Fruit fly (Drosophila melanogaster) whole organism, embryonic: ENCODE data around the gene Dup99B.

ENCODE experiments used
- ATbp ChIP-seq: fragments of 200-800 bp; sonication (Bioruptor generic); optimal IDR thresholded peaks from 2 replicates; lab custom pipeline; 2017; ENCODE audit warnings: missing biosample characterization, mild to moderate bottlenecking, missing genetic modification characterization, missing genetic modification reagents
- Bgb ChIP-seq: fragments of 200-800 bp; sonication (Bioruptor generic); IDR thresholded peaks from 2 replicates; pipeline ENCODE4 v1.3.6; 2022; ENCODE audit warnings: missing biosample characterization, missing genetic modification characterization; ENCODE audit not compliant: partially characterized antibody
- CG10274 ChIP-seq: fragments of 200-800 bp; sonication (Bioruptor generic); optimal IDR thresholded peaks from 3 replicates; lab custom pipeline; 2017; ENCODE audit warnings: missing biosample characterization, mild to moderate bottlenecking, missing genetic modification characterization
- CG10565 ChIP-seq: fragments of 200-800 bp; sonication (Bioruptor generic); optimal IDR thresholded peaks from 3 replicates; lab custom pipeline; 2016; ENCODE audit warnings: missing biosample characterization, mild to moderate bottlenecking, missing genetic modification characterization
- CG10654 ChIP-seq: fragments of 200-800 bp; sonication (Bioruptor generic); optimal IDR thresholded peaks from 2 replicates; lab custom pipeline; 2016; ENCODE audit warnings: missing biosample characterization, missing genetic modification characterization
- CG10979 ChIP-seq: fragments of 200-800 bp; sonication (Bioruptor generic); optimal IDR thresholded peaks from 2 replicates; lab custom pipeline; 2018; ENCODE audit warnings: missing biosample characterization, mild to moderate bottlenecking, missing genetic modification characterization, moderate library complexity
- CG11085 ChIP-seq: fragments of 200-800 bp; sonication (Bioruptor generic); IDR thresholded peaks from 2 replicates; pipeline ENCODE4 v1.3.6; 2022; ENCODE audit warnings: missing biosample characterization, missing genetic modification characterization
- CG12104 ChIP-seq: fragments of 200-800 bp; sonication (Bioruptor generic); optimal IDR thresholded peaks from 3 replicates; lab custom pipeline; 2016; ENCODE audit warnings: missing biosample characterization, missing genetic modification characterization
- CG13123 ChIP-seq: fragments of 200-800 bp; sonication (Bioruptor generic); optimal IDR thresholded peaks from 2 replicates; lab custom pipeline; 2016; ENCODE audit warnings: missing biosample characterization, missing genetic modification characterization
- CG13424 ChIP-seq: fragments of 200-800 bp; sonication (Bioruptor generic); optimal IDR thresholded peaks from 2 replicates; lab custom pipeline; 2019; ENCODE audit warnings: missing biosample characterization, mild to moderate bottlenecking, missing genetic modification characterization, moderate library complexity
- CG1603 ChIP-seq: fragments of 200-800 bp; sonication (Bioruptor generic); optimal IDR thresholded peaks from 2 replicates; lab custom pipeline; 2019; ENCODE audit warnings: missing biosample characterization, mild to moderate bottlenecking, missing genetic modification characterization, moderate library complexity
- CG16813 ChIP-seq: fragments of 200-800 bp; sonication (Bioruptor generic); IDR thresholded peaks from 3 replicates; pipeline ENCODE4 v1.3.6; 2022; ENCODE audit warnings: missing biosample characterization, missing genetic modification characterization; ENCODE audit not compliant: partially characterized antibody
- CG18011 ChIP-seq: fragments of 200-800 bp; sonication (Bioruptor generic); optimal IDR thresholded peaks from 2 replicates; lab custom pipeline; 2017; ENCODE audit warnings: missing biosample characterization, missing genetic modification characterization, mild to moderate bottlenecking, moderate library complexity, missing genotype
- CG1832 ChIP-seq: fragments of 200-800 bp; sonication (Bioruptor generic); optimal IDR thresholded peaks from 2 replicates; lab custom pipeline; 2017; ENCODE audit warnings: missing biosample characterization, mild to moderate bottlenecking, missing genetic modification characterization, inconsistent platforms
- CG18599 ChIP-seq: fragments of 200-800 bp; sonication (Bioruptor generic); optimal IDR thresholded peaks from 3 replicates; lab custom pipeline; 2017; ENCODE audit warnings: missing biosample characterization, missing genetic modification characterization, mild to moderate bottlenecking, moderate library complexity, missing genetic modification reagents
- CG18619 ChIP-seq: fragments of 200-800 bp; sonication (Bioruptor generic); optimal IDR thresholded peaks from 3 replicates; lab custom pipeline; 2017; ENCODE audit warnings: missing biosample characterization, mild to moderate bottlenecking, missing genetic modification characterization
- CG18764 ChIP-seq: fragments of 200-800 bp; sonication (Bioruptor generic); optimal IDR thresholded peaks from 3 replicates; lab custom pipeline; 2016; ENCODE audit warnings: missing biosample characterization, missing genetic modification characterization
- CG2116 ChIP-seq: fragments of 200-800 bp; sonication (Bioruptor generic); optimal IDR thresholded peaks from 3 replicates; lab custom pipeline; 2018; ENCODE audit warnings: missing biosample characterization, mild to moderate bottlenecking, missing genetic modification characterization
- CG2120 ChIP-seq: fragments of 200-800 bp; sonication (Bioruptor generic); optimal IDR thresholded peaks from 3 replicates; lab custom pipeline; 2016; ENCODE audit warnings: missing biosample characterization, missing genetic modification characterization
- CG2889 ChIP-seq: fragments of 200-800 bp; sonication (Bioruptor generic); IDR thresholded peaks from 3 replicates; pipeline ENCODE4 v1.3.6; 2022; ENCODE audit warnings: missing biosample characterization, missing genetic modification characterization
- CG3163 ChIP-seq: fragments of 200-800 bp; sonication (Bioruptor generic); optimal IDR thresholded peaks from 3 replicates; lab custom pipeline; 2016; ENCODE audit warnings: missing biosample characterization, missing genetic modification characterization
- CG7745 ChIP-seq: fragments of 200-800 bp; sonication (Bioruptor generic); optimal IDR thresholded peaks from 2 replicates; lab custom pipeline; 2018; ENCODE audit warnings: missing biosample characterization, mild to moderate bottlenecking, missing genetic modification characterization, moderate library complexity
- E2f2 ChIP-seq: fragments of 200-800 bp; sonication (Bioruptor generic); IDR thresholded peaks from 2 replicates; pipeline ENCODE4 v1.3.6; 2022; ENCODE audit warnings: missing biosample characterization, missing genetic modification characterization
- Ets97D ChIP-seq: fragments of 200-800 bp; sonication (Bioruptor generic); optimal IDR thresholded peaks from 3 replicates; lab custom pipeline; 2016; ENCODE audit warnings: missing biosample characterization, missing genetic modification characterization
- Fer2 ChIP-seq: fragments of 200-800 bp; sonication (Bioruptor generic); optimal IDR thresholded peaks from 2 replicates; lab custom pipeline; 2018; ENCODE audit warnings: missing biosample characterization, mild to moderate bottlenecking, missing genetic modification characterization, moderate library complexity
- HLH54F ChIP-seq: fragments of 200-800 bp; sonication (Bioruptor generic); optimal IDR thresholded peaks from 3 replicates; lab custom pipeline; 2016; ENCODE audit warnings: missing biosample characterization, missing genetic modification characterization
- Hey ChIP-seq: fragments of 200-800 bp; sonication (Bioruptor generic); optimal IDR thresholded peaks from 3 replicates; lab custom pipeline; 2018; ENCODE audit warnings: missing biosample characterization, mild to moderate bottlenecking, missing genetic modification characterization
- Hr39 ChIP-seq: fragments of >200 bp; optimal IDR thresholded peaks from 2 replicates; lab custom pipeline; 2017
- MESR4 ChIP-seq: fragments of 200-800 bp; sonication (Bioruptor generic); optimal IDR thresholded peaks from 2 replicates; lab custom pipeline; 2018; ENCODE audit warnings: missing biosample characterization, mild to moderate bottlenecking, missing genetic modification characterization, moderate library complexity
- Ptx1 ChIP-seq: fragments of 200-800 bp; sonication (Bioruptor generic); IDR thresholded peaks from 2 replicates; pipeline ENCODE4 v1.3.6; 2022; ENCODE audit warnings: missing biosample characterization, missing genetic modification characterization
- TFAM ChIP-seq: fragments of 200-800 bp; sonication (Bioruptor generic); optimal IDR thresholded peaks from 2 replicates; lab custom pipeline; 2017; ENCODE audit warnings: missing biosample characterization, missing genetic modification characterization, inconsistent platforms
- bab2 ChIP-seq: fragments of 200-800 bp; sonication (Bioruptor generic); optimal IDR thresholded peaks from 2 replicates; lab custom pipeline; 2016; ENCODE audit warnings: missing biosample characterization, missing genetic modification characterization
- chm ChIP-seq: fragments of 200-800 bp; sonication (Bioruptor generic); IDR thresholded peaks from 2 replicates; pipeline ENCODE4 v1.3.6; 2022; ENCODE audit warnings: missing biosample characterization, missing genetic modification characterization
- croc ChIP-seq: fragments of 200-800 bp; sonication (Bioruptor generic); conservative IDR thresholded peaks from 3 replicates; pipeline ENCODE4 v1.3.6; 2022; ENCODE audit warnings: missing biosample characterization, missing genetic modification characterization
- crol ChIP-seq: fragments of 200-800 bp; sonication (Bioruptor generic); IDR thresholded peaks from 2 replicates; pipeline ENCODE4 v1.3.6; 2022; ENCODE audit warnings: missing biosample characterization, missing genetic modification characterization
- danr ChIP-seq: fragments of 200-800 bp; sonication (Bioruptor generic); IDR thresholded peaks from 2 replicates; pipeline ENCODE4 v1.3.6; 2022; ENCODE audit warnings: missing biosample characterization, missing genetic modification characterization
- fru ChIP-seq: fragments of >200 bp; optimal IDR thresholded peaks from 2 replicates; lab custom pipeline; 2017
- h ChIP-seq: fragments of >200 bp; optimal IDR thresholded peaks from 2 replicates; lab custom pipeline; 2017
- insv ChIP-seq, 2 experiments: fragments of 200-800 bp; sonication (Bioruptor generic); optimal IDR thresholded peaks; 3 replicates each; lab custom pipeline; 2016 to 2018; ENCODE audit warnings: missing biosample characterization in 2 of 2, missing genetic modification characterization in 2 of 2
- lab ChIP-seq: fragments of 200-800 bp; sonication (Bioruptor generic); optimal IDR thresholded peaks from 3 replicates; lab custom pipeline; 2017; ENCODE audit warnings: missing biosample characterization, missing genetic modification characterization, mild to moderate bottlenecking, moderate library complexity, missing genetic modification reagents
- lilli ChIP-seq: fragments of 200-800 bp; sonication (Bioruptor generic); optimal IDR thresholded peaks from 3 replicates; lab custom pipeline; 2016; ENCODE audit warnings: missing biosample characterization, missing genetic modification characterization
- nau ChIP-seq: fragments of 200-800 bp; sonication (Bioruptor generic); optimal IDR thresholded peaks from 3 replicates; lab custom pipeline; 2017; ENCODE audit warnings: missing biosample characterization, mild to moderate bottlenecking, missing genetic modification characterization, missing genetic modification reagents
- pb ChIP-seq: fragments of 200-800 bp; sonication (Bioruptor generic); optimal IDR thresholded peaks from 3 replicates; lab custom pipeline; 2016; ENCODE audit warnings: missing biosample characterization, missing genetic modification characterization
- repo ChIP-seq: fragments of 200-800 bp; sonication (Bioruptor generic); optimal IDR thresholded peaks from 2 replicates; lab custom pipeline; 2016; ENCODE audit warnings: missing biosample characterization, missing genetic modification characterization
- scrt ChIP-seq: fragments of 200-800 bp; sonication (Bioruptor generic); optimal IDR thresholded peaks from 2 replicates; lab custom pipeline; 2018; ENCODE audit warnings: missing biosample characterization, mild to moderate bottlenecking, missing genetic modification characterization, moderate library complexity
- sens ChIP-seq: fragments of 200-800 bp; sonication (Bioruptor generic); peaks from one replicate; lab custom pipeline; 2016; ENCODE audit warnings: missing biosample characterization, missing genetic modification characterization
- sisA ChIP-seq: fragments of 200-800 bp; sonication (Bioruptor generic); IDR thresholded peaks from 2 replicates; pipeline ENCODE4 v1.3.6; 2022; ENCODE audit warnings: missing biosample characterization, missing genetic modification characterization
- sr ChIP-seq: fragments of 200-800 bp; sonication (Bioruptor generic); IDR thresholded peaks from 3 replicates; pipeline ENCODE4 v1.3.6; 2022; ENCODE audit warnings: missing biosample characterization, missing genetic modification characterization
- tin ChIP-seq: fragments of 200-800 bp; sonication (Bioruptor generic); optimal IDR thresholded peaks from 3 replicates; lab custom pipeline; 2016; ENCODE audit warnings: missing biosample characterization, missing genetic modification characterization
- tx ChIP-seq: fragments of 200-800 bp; sonication (Bioruptor generic); optimal IDR thresholded peaks from 2 replicates; lab custom pipeline; 2016; ENCODE audit warnings: missing biosample characterization, missing genetic modification characterization
- usp ChIP-seq: fragments of >200 bp; optimal IDR thresholded peaks from 2 replicates; lab custom pipeline; 2017; ENCODE audit warnings: missing biosample characterization, missing genetic modification characterization

Gene Dup99B

dm6 chr3R:29716782-29717317 is 1.7 kb upstream of the Dup99B start, which contains the start of gene Obp99b (continued):
- TF ChIP-seq sr (GFP tag; lab: Robert Waterston, UW) (peak; percentile 73; the same call in 2 of the 3 replicates), nau (GFP tag; lab: Kevin White, UChicago) (peak; percentile 70), usp (GFP tag; lab: Kevin White, UChicago) (no peak), CG10654 (peak; percentile 46), CG18011 (peak; percentile 62), chm (GFP tag; lab: Robert Waterston, UW) (peak; percentile 87), Ptx1 (peak; percentile 72), Fer2 (tag; lab: Kevin White, UChicago) (peak; percentile 48), Hr39 (lab: Kevin White, UChicago) (no peak), CG10274 (GFP tag; lab: Kevin White, UChicago) (peak; percentile 72), repo (GFP tag; lab: Kevin White, UChicago) (peak; percentile 75), lilli (GFP tag; lab: Kevin White, UChicago) (peak; percentile 32), sisA (peak; percentile 61), croc (GFP tag; lab: Robert Waterston, UW) (peak; percentile 48; the same call in 2 of the 3 replicates), CG13123 (GFP tag; lab: Kevin White, UChicago) (no peak), tx (GFP tag; lab: Kevin White, UChicago) (peak; percentile 58), MESR4 (GFP tag; lab: Kevin White, UChicago) (peak; percentile 22), insv (GFP tag; optimal IDR thresholded peaks at IDR 0.05; lab: Kevin White, UChicago) (peak in 1 of 2 experiments; percentile 43), CG2116 (GFP tag; lab: Kevin White, UChicago) (peak; percentile 23), Bgb (no peak), h (lab: Kevin White, UChicago) (peak; percentile 76), lab (GFP tag; lab: Kevin White, UChicago) (peak; percentile 71), CG13424 (tag; lab: Kevin White, UChicago) (peak; percentile 71), fru (lab: Kevin White, UChicago) (no peak), CG3163 (GFP tag; lab: Kevin White, UChicago) (peak; percentile 20), CG1603 (tag; lab: Kevin White, UChicago) (peak; percentile 91), CG10979 (peak; percentile 85), CG16813 (GFP tag; lab: Robert Waterston, UW) (no peak), danr (GFP tag; lab: Robert Waterston, UW) (0 out of 2 replicates have a peak, but pooled peaks have one; percentile 25), CG2120 (GFP tag; lab: Kevin White, UChicago) (no peak), ATbp (GFP tag; lab: Kevin White, UChicago) (peak; percentile 82), CG18599 (GFP tag; lab: Kevin White, UChicago) (peak; percentile 44), HLH54F (GFP tag; lab: Kevin White, UChicago) (peak; percentile 14), CG18619 (GFP tag; lab: Kevin White, UChicago) (peak; percentile 73), Hey (tag; lab: Kevin White, UChicago) (peak; percentile 51), CG7745 (tag; lab: Kevin White, UChicago) (peak; percentile 49), sens (GFP tag; lab: Kevin White, UChicago) (peak; percentile 98), CG18764 (GFP tag; lab: Kevin White, UChicago) (peak; percentile 65), Ets97D (GFP tag; lab: Kevin White, UChicago) (no peak), bab2 (GFP tag; lab: Kevin White, UChicago) (peak; percentile 56), pb (peak; percentile 94), crol (GFP tag; lab: Robert Waterston, UW) (0 out of 2 replicates have a peak, but pooled peaks have one; percentile 28), CG11085 (GFP tag; lab: Robert Waterston, UW) (peak; percentile 70), CG10565 (GFP tag; lab: Kevin White, UChicago) (peak; percentile 5), CG12104 (peak; percentile 63), CG1832 (no peak), E2f2 (GFP tag; lab: Robert Waterston, UW) (peak; percentile 40; the same call in 1 of the 2 replicates), scrt (peak; percentile 42), CG2889 (GFP tag; lab: Robert Waterston, UW) (no peak), TFAM (GFP tag; lab: Kevin White, UChicago) (peak; percentile 51), tin (peak; percentile 86)
